Worm (Caenorhabditis elegans): ENCODE results near the gene C15C8.5.

Gene C15C8.5

ce11 chrV:12780248-12780647, 32.4 kb downstream of the C15C8.5 start:
- no peak for TF ChIP-seq unc-62 (GFP tag; optimal IDR thresholded peaks at IDR 0.05)

- TF ChIP-seq unc-62 (GFP tag; optimal IDR thresholded peaks at IDR 0.05): no peak
These were observed 37.1 kb downstream of the C15C8.5 start, which contains the start of gene sre-20 for ce11 chrV:12784861-12785260. sre-20 (minus strand) TSS chrV:12784961.

- no peak for TF ChIP-seq unc-62 (GFP tag; optimal IDR thresholded peaks at IDR 0.05)
These were observed 38.5 kb downstream of the C15C8.5 start for ce11 chrV:12786340-12786739.

ce11 chrV:12787026-12787425, 39.2 kb downstream of the C15C8.5 start, which contains the start of gene fkb-4:
fkb-4 (minus strand) TSS chrV:12787126.
- TF ChIP-seq unc-62 (GFP tag; optimal IDR thresholded peaks at IDR 0.05): no peak

ce11 chrV:12788451-12788850, 40.6 kb downstream of the C15C8.5 start, which contains the start of gene srbc-44:
srbc-44 (minus strand) TSS chrV:12788551.
- TF ChIP-seq unc-62 (GFP tag; optimal IDR thresholded peaks at IDR 0.05): no peak

ce11 chrV:12790188-12790587, 42.4 kb downstream of the C15C8.5 start, which contains the start of gene srbc-43:
srbc-43 (minus strand) TSS chrV:12790518.
- no peak for TF ChIP-seq unc-62 (GFP tag; optimal IDR thresholded peaks at IDR 0.05)

ce11 chrV:12792752-12793151, 44.9 kb downstream of the C15C8.5 start, which contains the start of gene ugt-5:
ugt-5 (minus strand) TSS chrV:12792965.
- TF ChIP-seq unc-62 (GFP tag; optimal IDR thresholded peaks at IDR 0.05): no peak

- no peak for TF ChIP-seq unc-62 (GFP tag; optimal IDR thresholded peaks at IDR 0.05)
These were observed 47.4 kb downstream of the C15C8.5 start, which contains the start of gene ugt-4 for ce11 chrV:12795196-12795595. ugt-4 (minus strand) TSS chrV:12795336.

- TF ChIP-seq unc-62 (GFP tag; optimal IDR thresholded peaks at IDR 0.05): no peak
These were observed 48.1 kb downstream of the C15C8.5 start for ce11 chrV:12795927-12796326.

ce11 chrV:12796908-12797490, 49.2 kb downstream of the C15C8.5 start:
- TF ChIP-seq unc-62 (GFP tag; optimal IDR thresholded peaks at IDR 0.05): no peak

- TF ChIP-seq unc-62 (GFP tag; optimal IDR thresholded peaks at IDR 0.05): no peak
These were observed 50.2 kb downstream of the C15C8.5 start, which contains the start of gene ugt-6 for ce11 chrV:12797992-12798391. ugt-6 (minus strand) TSS chrV:12798224.

Measured in whole organism, dauer.